Fruit fly (Drosophila melanogaster): ENCODE data around the gene Ir94c.

The Ir94c gene

dm6 chr3R:22119761-22120160 lies 507 bp upstream of the Ir94c start, which contains the start of gene CG42390:
Gene CG42390, plus strand, starts transcription at chr3R:22120061.
- no peak for TF ChIP-seq psq (optimal IDR thresholded peaks at IDR 0.05)
- TF ChIP-seq Myc (optimal IDR thresholded peaks at IDR 0.05) = no peak
- no peak for TF ChIP-seq Sin3A (optimal IDR thresholded peaks at IDR 0.05)
- TF ChIP-seq insv (optimal IDR thresholded peaks at IDR 0.05) = no peak
- TF ChIP-seq h (optimal IDR thresholded peaks at IDR 0.05) = no peak
- no peak for TF ChIP-seq ttk (optimal IDR thresholded peaks at IDR 0.05)

DNA sequence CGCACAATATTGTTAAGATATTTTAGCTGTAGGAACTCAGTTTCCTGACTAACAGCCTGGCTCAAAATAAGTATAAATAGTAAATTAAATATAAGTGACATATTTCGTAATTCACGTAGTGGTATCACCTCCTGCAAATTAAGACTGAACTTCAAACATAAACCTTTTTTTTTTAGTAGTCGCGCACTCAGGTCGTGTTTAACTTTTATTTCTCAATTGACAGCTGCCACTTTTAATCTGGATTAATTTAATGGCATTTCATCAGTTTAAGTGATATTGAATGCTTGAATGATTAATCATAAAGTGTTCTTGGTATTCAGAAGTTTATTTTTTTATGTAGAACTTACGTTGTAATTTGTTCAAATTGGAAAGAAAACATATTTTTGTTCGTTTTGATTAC lies 2.1 kb downstream of the Ir94c start, which contains the start of gene Ir94b:
TSS of gene Ir94b (minus strand) at position 101 of the 400 bp plus-strand sequence.
- TF ChIP-seq Sin3A (optimal IDR thresholded peaks at IDR 0.05) = no peak
- TF ChIP-seq insv (optimal IDR thresholded peaks at IDR 0.05) = no peak
- no peak for TF ChIP-seq ttk (optimal IDR thresholded peaks at IDR 0.05)
- TF ChIP-seq Myc (optimal IDR thresholded peaks at IDR 0.05) = no peak
- no peak for TF ChIP-seq h (optimal IDR thresholded peaks at IDR 0.05)
- TF ChIP-seq psq (optimal IDR thresholded peaks at IDR 0.05) = no peak

DNA sequence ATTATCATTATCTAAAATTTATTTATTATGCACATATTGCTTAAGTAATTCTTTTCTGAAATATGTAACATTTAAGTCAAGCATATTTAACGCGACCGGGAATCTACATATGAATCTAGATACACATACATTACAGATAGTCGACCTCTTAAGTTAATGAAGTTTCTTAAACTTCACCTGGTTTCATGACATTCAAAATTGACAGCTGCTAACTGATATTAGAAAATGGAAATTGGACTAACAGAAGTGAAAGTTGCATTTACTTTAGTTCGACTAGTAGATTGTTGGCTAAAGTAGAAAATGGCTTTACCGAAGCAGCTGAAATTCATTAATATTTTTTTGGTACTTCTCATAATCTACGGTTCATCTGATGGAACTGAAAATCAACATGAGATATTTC lies 6.1 kb downstream of the Ir94c start, which contains the start of gene Ir94a:
TSS of gene Ir94a (plus strand) at position 301 of the 400 bp plus-strand sequence.
- TF ChIP-seq h (optimal IDR thresholded peaks at IDR 0.05) (no peak), ttk (optimal IDR thresholded peaks at IDR 0.05) (no peak), insv (optimal IDR thresholded peaks at IDR 0.05) (no peak), psq (optimal IDR thresholded peaks at IDR 0.05) (no peak), Myc (optimal IDR thresholded peaks at IDR 0.05) (no peak), Sin3A (optimal IDR thresholded peaks at IDR 0.05) (no peak)

DNA sequence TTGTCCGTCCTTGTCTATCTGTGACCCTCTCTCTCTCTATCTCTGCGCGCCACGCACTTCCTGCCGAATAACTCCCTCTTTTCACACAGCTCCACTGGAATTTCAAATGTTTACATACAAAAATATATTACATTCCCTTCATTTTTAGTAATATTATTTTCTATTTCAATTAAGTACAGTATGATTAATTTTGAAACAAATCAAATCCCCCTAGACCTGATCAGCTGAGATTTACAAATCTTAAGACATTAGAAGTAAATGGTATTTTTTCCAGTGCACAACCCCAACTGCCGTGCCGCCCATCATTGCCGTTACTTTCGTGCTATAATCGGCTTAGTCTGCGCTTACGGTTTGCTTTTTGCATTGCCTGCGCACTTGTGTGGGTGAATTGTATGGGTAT lies 10.9 kb downstream of the Ir94c start:
- TF ChIP-seq Myc (optimal IDR thresholded peaks at IDR 0.05) = no peak

dm6 chr3R:22103114-22103513 lies 16.1 kb downstream of the Ir94c start, which contains the start of gene CG13407:
Gene CG13407, plus strand, starts transcription at chr3R:22103414.
- TF ChIP-seq Sin3A (optimal IDR thresholded peaks at IDR 0.05) (no peak), h (optimal IDR thresholded peaks at IDR 0.05) (no peak), ttk (optimal IDR thresholded peaks at IDR 0.05) (no peak), insv (optimal IDR thresholded peaks at IDR 0.05) (no peak), psq (optimal IDR thresholded peaks at IDR 0.05) (no peak), Myc (optimal IDR thresholded peaks at IDR 0.05) (no peak)

DNA sequence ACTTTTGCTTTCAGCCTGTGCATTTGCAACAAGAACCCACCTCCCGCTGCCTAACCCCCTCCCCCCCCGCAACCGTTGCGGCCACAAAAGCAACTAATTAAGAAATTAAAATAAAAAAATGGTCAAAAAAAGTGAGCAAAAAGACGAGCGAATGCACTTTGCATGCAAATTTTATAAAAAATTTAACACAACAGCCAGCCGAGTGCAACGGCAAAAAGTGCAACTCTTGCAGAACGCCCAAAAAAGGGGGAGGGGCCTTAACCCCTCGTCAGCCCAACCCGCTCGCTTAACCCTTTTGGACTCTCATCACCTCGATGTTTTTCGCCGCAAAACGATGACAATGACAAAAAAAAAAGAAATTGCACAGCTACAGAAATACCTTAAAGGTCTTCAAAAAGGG lies 22.4 kb downstream of the Ir94c start:
- TF ChIP-seq psq (optimal IDR thresholded peaks at IDR 0.05) = no peak
- TF ChIP-seq ttk (optimal IDR thresholded peaks at IDR 0.05) = no peak
- TF ChIP-seq h (optimal IDR thresholded peaks at IDR 0.05) = no peak
- no peak for TF ChIP-seq insv (optimal IDR thresholded peaks at IDR 0.05)
- TF ChIP-seq Myc (optimal IDR thresholded peaks at IDR 0.05) = no peak
- no peak for TF ChIP-seq Sin3A (optimal IDR thresholded peaks at IDR 0.05)

dm6 chr3R:22093950-22094349 lies 25.3 kb downstream of the Ir94c start:
- TF ChIP-seq Sin3A (optimal IDR thresholded peaks at IDR 0.05) (no peak), h (optimal IDR thresholded peaks at IDR 0.05) (no peak), ttk (optimal IDR thresholded peaks at IDR 0.05) (no peak)

- TF ChIP-seq Sin3A (optimal IDR thresholded peaks at IDR 0.05) (no peak), insv (optimal IDR thresholded peaks at IDR 0.05) (no peak), h (optimal IDR thresholded peaks at IDR 0.05) (no peak), ttk (optimal IDR thresholded peaks at IDR 0.05) (no peak), Myc (optimal IDR thresholded peaks at IDR 0.05) (no peak), psq (optimal IDR thresholded peaks at IDR 0.05) (no peak)
Observed at dm6 chr3R:22086775-22087174, 32.5 kb downstream of the Ir94c start, which contains the start of gene BomBc3. Gene BomBc3, plus strand, starts transcription at chr3R:22087075.

DNA sequence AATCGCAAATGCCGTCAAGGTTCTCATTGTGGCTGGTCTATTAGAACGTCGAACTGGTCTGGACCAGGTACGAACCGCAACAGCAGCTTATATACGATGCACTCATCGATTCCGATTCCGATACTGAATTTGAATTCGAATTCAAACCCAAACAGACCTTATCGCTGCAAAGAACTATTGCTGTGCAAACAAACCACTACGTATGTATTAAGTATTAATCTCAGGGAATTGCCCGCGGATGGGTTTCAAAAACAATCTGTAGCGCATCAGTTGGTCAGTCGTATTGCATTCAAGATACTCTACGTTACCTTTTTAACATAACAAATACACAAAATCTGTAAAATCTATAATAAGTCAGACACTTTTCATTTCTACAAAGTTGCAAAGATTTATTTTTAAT lies 33.0 kb downstream of the Ir94c start, which contains the start of gene BomT3:
TSS of gene BomT3 (minus strand) at position 101 of the 400 bp plus-strand sequence.
- TF ChIP-seq Sin3A (optimal IDR thresholded peaks at IDR 0.05) (no peak), Myc (optimal IDR thresholded peaks at IDR 0.05) (no peak), ttk (optimal IDR thresholded peaks at IDR 0.05) (no peak), psq (optimal IDR thresholded peaks at IDR 0.05) (no peak), insv (optimal IDR thresholded peaks at IDR 0.05) (no peak), h (optimal IDR thresholded peaks at IDR 0.05) (no peak)

DNA sequence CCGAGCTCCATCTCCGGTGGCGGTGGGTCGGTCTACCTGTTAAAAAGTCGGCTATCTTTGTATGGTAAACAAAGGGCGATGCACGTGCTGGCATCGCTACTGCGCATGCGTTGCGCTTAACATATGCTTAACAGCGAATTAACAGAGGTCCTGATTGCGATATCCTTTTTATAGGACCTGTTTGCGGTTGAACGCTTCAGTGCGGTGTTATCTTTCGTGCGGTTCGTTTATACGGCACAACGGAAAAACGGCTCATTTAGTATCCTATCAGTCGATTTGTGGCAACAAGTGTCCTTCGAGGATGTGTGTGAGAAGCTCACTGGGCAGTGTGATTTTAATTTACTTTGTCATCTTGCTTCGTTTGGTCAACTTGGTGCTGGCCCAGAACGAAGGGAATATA lies 39.1 kb downstream of the Ir94c start, which contains the start of gene CG13408:
TSS of gene CG13408 (plus strand) at position 222 of the 400 bp plus-strand sequence.
- no peak for TF ChIP-seq ttk (optimal IDR thresholded peaks at IDR 0.05)
- no peak for TF ChIP-seq insv (optimal IDR thresholded peaks at IDR 0.05)
- TF ChIP-seq Sin3A (optimal IDR thresholded peaks at IDR 0.05) = no peak
- TF ChIP-seq psq (optimal IDR thresholded peaks at IDR 0.05) = no peak
- TF ChIP-seq Myc (optimal IDR thresholded peaks at IDR 0.05) = no peak
- no peak for TF ChIP-seq h (optimal IDR thresholded peaks at IDR 0.05)

- no peak for TF ChIP-seq Sin3A (optimal IDR thresholded peaks at IDR 0.05)
- TF ChIP-seq ttk (optimal IDR thresholded peaks at IDR 0.05) = no peak
- no peak for TF ChIP-seq Myc (optimal IDR thresholded peaks at IDR 0.05)
- TF ChIP-seq psq (optimal IDR thresholded peaks at IDR 0.05) = no peak
- no peak for TF ChIP-seq insv (optimal IDR thresholded peaks at IDR 0.05)
- no peak for TF ChIP-seq h (optimal IDR thresholded peaks at IDR 0.05)
Observed at dm6 chr3R:22072553-22072952, 46.7 kb downstream of the Ir94c start.

- TF ChIP-seq h (optimal IDR thresholded peaks at IDR 0.05) = no peak
- TF ChIP-seq Sin3A (optimal IDR thresholded peaks at IDR 0.05) = no peak
- no peak for TF ChIP-seq ttk (optimal IDR thresholded peaks at IDR 0.05)
- no peak for TF ChIP-seq Myc (optimal IDR thresholded peaks at IDR 0.05)
- TF ChIP-seq insv (optimal IDR thresholded peaks at IDR 0.05) = no peak
- TF ChIP-seq psq (optimal IDR thresholded peaks at IDR 0.05) = no peak
Observed at dm6 chr3R:22071628-22072027, 47.6 kb downstream of the Ir94c start.

All from Kc167 (cell line).